Fruit fly (Drosophila melanogaster) whole organism: ENCODE results near the gene SPoCk.

Experiments used
- Dll ChIP-seq: fragments of >200 bp; optimal IDR thresholded peaks from 2 replicates; lab custom pipeline; 2017
- pan ChIP-seq: fragments of >200 bp; optimal IDR thresholded peaks from 2 replicates; lab custom pipeline; 2017
- psq ChIP-seq: fragments of >200 bp; optimal IDR thresholded peaks from 2 replicates; lab custom pipeline; 2017
- usp ChIP-seq: fragments of >200 bp; optimal IDR thresholded peaks from 2 replicates; lab custom pipeline; 2017; ENCODE audit warnings: missing biosample characterization, missing genetic modification characterization, mixed read lengths

DNA sequence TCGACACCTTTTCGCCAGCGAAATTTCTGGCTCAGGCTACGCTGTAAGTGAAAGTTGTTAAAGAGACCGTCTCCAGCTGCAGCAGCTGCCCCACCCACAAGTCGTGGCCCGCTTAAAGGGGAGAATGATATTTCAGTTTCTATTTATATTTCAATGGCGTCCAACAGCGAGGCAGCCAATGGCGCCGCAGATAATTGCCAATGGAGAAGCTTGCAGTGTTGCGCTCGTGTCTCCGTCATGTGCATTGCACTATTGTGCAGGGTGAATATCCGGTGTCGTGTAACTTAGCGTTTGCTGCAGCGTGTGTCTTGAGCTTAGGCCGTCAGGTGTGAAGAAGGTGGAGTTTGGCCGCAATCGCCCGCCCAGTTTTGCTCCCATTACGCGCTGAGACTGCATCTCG is 72.1 kb downstream of the SPoCk start:
- TF ChIP-seq psq (no peak), pan (lab: Kevin White, UChicago) (no peak), usp (GFP tag; lab: Kevin White, UChicago) (no peak), Dll (no peak)
